Fruit fly (Drosophila melanogaster) whole organism, pupa: Measurements from ENCODE around the gene Rnp4F.

Source experiments
- CG13204 ChIP-seq: fragments of 200-800 bp; sonication (Bioruptor generic); optimal IDR thresholded peaks from 2 replicates; lab custom pipeline; 2018; ENCODE audit warnings: missing biosample characterization, mild to moderate bottlenecking, missing genetic modification characterization, moderate library complexity
- CG9948 ChIP-seq: fragments of 200-800 bp; sonication (Bioruptor generic); optimal IDR thresholded peaks from 2 replicates; lab custom pipeline; 2018; ENCODE audit warnings: missing biosample characterization, mild to moderate bottlenecking, missing genetic modification characterization, moderate library complexity
- D1 ChIP-seq: fragments of 200-800 bp; sonication (Bioruptor generic); optimal IDR thresholded peaks from 2 replicates; lab custom pipeline; 2018; ENCODE audit warnings: missing biosample characterization, mild to moderate bottlenecking, missing genetic modification characterization, moderate library complexity
- EcR ChIP-seq: fragments of 200-800 bp; sonication (Bioruptor generic); optimal IDR thresholded peaks from 3 replicates; lab custom pipeline; 2019; ENCODE audit warnings: missing biosample characterization, missing genetic modification characterization, mild to moderate bottlenecking, moderate library complexity, missing genetic modification reagents
- Ets98B ChIP-seq: fragments of 200-800 bp; sonication (Bioruptor generic); IDR thresholded peaks from 2 replicates; pipeline ENCODE4 v1.3.6; 2022; ENCODE audit warnings: missing biosample characterization, missing genetic modification characterization
- fd96Ca ChIP-seq: fragments of 200-800 bp; sonication (Bioruptor generic); IDR thresholded peaks from 3 replicates; pipeline ENCODE4 v1.3.6; 2022; ENCODE audit warnings: missing biosample characterization, missing genetic modification characterization
- rn ChIP-seq: fragments of 200-800 bp; sonication (Bioruptor generic); IDR thresholded peaks from 2 replicates; pipeline ENCODE4 v1.3.6; 2022; ENCODE audit warnings: missing biosample characterization, missing genetic modification characterization

DNA sequence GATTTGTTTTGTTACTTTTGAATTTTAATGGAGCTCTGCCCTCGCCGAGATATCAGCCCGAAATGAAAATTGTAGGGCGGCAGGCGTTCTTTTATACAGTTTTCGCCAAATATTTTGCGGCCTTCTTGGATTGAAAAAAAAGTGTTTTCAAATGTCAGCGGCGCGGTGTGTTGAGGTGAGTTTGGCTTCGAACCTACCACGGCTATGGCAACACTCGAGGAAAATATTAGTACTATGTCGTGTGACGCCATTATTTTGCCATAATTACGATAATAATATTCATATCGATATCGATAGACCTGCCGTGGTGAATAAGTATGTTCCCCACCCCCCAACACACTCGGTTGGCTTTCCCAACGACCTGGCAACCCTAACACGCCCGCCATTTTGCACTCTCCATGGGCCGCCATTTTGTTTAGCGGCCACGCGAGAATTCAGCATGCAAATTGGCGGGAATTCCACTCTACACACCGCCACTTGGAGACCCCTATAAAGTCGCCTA lies 10.6 kb downstream of the Rnp4F start, which contains the start of the genes TrxT and dhd:
- no peak for TF ChIP-seq rn
- TF ChIP-seq CG13204 (GFP tag; lab: Kevin White, UChicago): no peak
- peak; percentile 69 for TF ChIP-seq fd96Ca (GFP tag; lab: Robert Waterston, UW)
- TF ChIP-seq Ets98B (GFP tag; lab: Robert Waterston, UW): peak; percentile 63
- no peak for TF ChIP-seq CG9948 (tag; lab: Kevin White, UChicago)
- no peak for TF ChIP-seq D1 (tag; lab: Kevin White, UChicago)
- no peak for TF ChIP-seq EcR (GFP tag; lab: Kevin White, UChicago)
